Worm (Caenorhabditis elegans) whole organism, midembryonic: ENCODE measurements around the gene cri-3.

Source experiments
- T22C8.4 ChIP-seq: fragments of 200-800 bp; sonication (Bioruptor generic); IDR thresholded peaks from 2 replicates; pipeline ENCODE4 v1.3.6; 2022; ENCODE audit warnings: missing genetic modification characterization, missing compliant biosample characterization
- tab-1 ChIP-seq: fragments of 200-800 bp; sonication (Bioruptor generic); IDR thresholded peaks from 2 replicates; pipeline ENCODE4 v1.3.6; 2022; ENCODE audit warnings: missing genetic modification characterization, missing compliant biosample characterization

DNA sequence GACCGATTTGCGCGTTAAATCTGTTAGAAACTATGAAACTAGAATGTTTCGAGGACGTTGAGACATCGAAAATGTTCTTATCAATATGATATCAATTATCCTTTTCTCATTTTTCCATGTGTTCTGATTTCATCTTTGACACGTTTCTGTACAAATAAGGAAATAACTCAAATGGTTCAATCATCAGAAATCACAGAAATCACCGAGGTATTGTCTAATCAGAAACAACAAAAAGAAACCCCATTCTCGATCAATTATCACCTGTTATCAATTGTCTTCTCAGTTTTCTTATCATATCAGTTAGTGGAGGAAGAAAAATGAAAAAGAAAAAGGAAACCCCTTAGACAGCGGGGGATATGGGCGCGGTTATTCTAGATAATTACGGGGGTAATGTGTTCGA, 39.0 kb downstream of the cri-3 start:
- no peak for TF ChIP-seq T22C8.4 (GFP tag; lab: Robert Waterston, UW)
- TF ChIP-seq tab-1: no peak
